Worm (Caenorhabditis elegans): ENCODE results near the gene R08C7.4.

The R08C7.4 gene

ce11 chrIV:4470885-4471772 lies 36.3 kb downstream of the R08C7.4 start (continued):
- TF ChIP-seq duxl-1 (tag; optimal IDR thresholded peaks at IDR 0.05; ENCODE audit: poor library complexity) (no peak), unc-39 (tag; optimal IDR thresholded peaks at IDR 0.05) (no peak), F49E8.2 (tag; optimal IDR thresholded peaks at IDR 0.05; ENCODE audit: borderline replicate concordance) (no peak), madf-9 (GFP tag; conservative IDR thresholded peaks at IDR 0.05) (0 out of 2 replicates have a peak, but pooled peaks have one; percentile 30), egl-43 (GFP tag; IDR thresholded peaks at IDR 0.05) (peak; percentile 59; the same call in 1 of the 2 replicates), lir-3 (tag; optimal IDR thresholded peaks at IDR 0.05) (no peak), nhr-42 (GFP tag; IDR thresholded peaks at IDR 0.05) (peak; percentile 29; the same call in 1 of the 2 replicates), Y105C5A.15 (GFP tag; IDR thresholded peaks at IDR 0.05) (peak; percentile 59; the same call in 1 of the 2 replicates), lin-38 (GFP tag; IDR thresholded peaks at IDR 0.05) (peak; percentile 68), F44E2.7 (GFP tag; IDR thresholded peaks at IDR 0.05) (no peak), snpc-1.2 (GFP tag; IDR thresholded peaks at IDR 0.05) (no peak), spr-3 (GFP tag; optimal IDR thresholded peaks at IDR 0.05) (no peak), unc-130 (GFP tag; optimal IDR thresholded peaks at IDR 0.05) (peak; percentile 15), nhr-25 (tag; optimal IDR thresholded peaks at IDR 0.05; ENCODE audit: borderline replicate concordance, insufficient read depth) (no peak), daf-12 (tag; optimal IDR thresholded peaks at IDR 0.05) (no peak), Y75B8A.6 (GFP tag; IDR thresholded peaks at IDR 0.05) (no peak), daf-19 (GFP tag; conservative IDR thresholded peaks at IDR 0.05) (no peak), ztf-7 (tag; optimal IDR thresholded peaks at IDR 0.05) (no peak), attf-4 (tag; optimal IDR thresholded peaks at IDR 0.05) (no peak), fos-1 (tag; optimal IDR thresholded peaks at IDR 0.05) (no peak), set-16 (GFP tag; IDR thresholded peaks at IDR 0.05) (peak; percentile 92), ceh-28 (tag; optimal IDR thresholded peaks at IDR 0.05) (no peak), nhr-111 (GFP tag; optimal IDR thresholded peaks at IDR 0.05) (no peak), dmd-8 (GFP tag; IDR thresholded peaks at IDR 0.05) (peak; percentile 40; the same call in 1 of the 2 replicates), hlh-11 (tag; optimal IDR thresholded peaks at IDR 0.05) (peak; percentile 68), aly-2 (tag; optimal IDR thresholded peaks at IDR 0.05) (no peak), ceh-62 (tag; optimal IDR thresholded peaks at IDR 0.05) (no peak), dmd-9 (GFP tag; IDR thresholded peaks at IDR 0.05) (no peak), ctbp-1 (GFP tag; IDR thresholded peaks at IDR 0.05) (peak; percentile 35; the same call in 1 of the 2 replicates), dmd-6 (GFP tag; IDR thresholded peaks at IDR 0.05) (peak; percentile 45), D1046.2 (GFP tag; IDR thresholded peaks at IDR 0.05) (no peak; the same call in 1 of the 2 replicates), madf-5 (GFP tag; IDR thresholded peaks at IDR 0.05) (0 out of 4 replicates have a peak, but pooled peaks of 1 of the 2 experiments have one; percentile 5), rbr-2 (tag; optimal IDR thresholded peaks at IDR 0.05) (peak; percentile 18), F37D6.2 (tag; optimal IDR thresholded peaks at IDR 0.05) (no peak), lin-39 (tag; optimal IDR thresholded peaks at IDR 0.05) (no peak), unc-62 (GFP tag; optimal IDR thresholded peaks at IDR 0.05 in 1 of 2) (peak in 1 of 2 experiments; percentile 97), unc-62 (tag; optimal IDR thresholded peaks at IDR 0.05) (no peak), F10B5.3 (tag; optimal IDR thresholded peaks at IDR 0.05) (no peak), sdz-12 (GFP tag; optimal IDR thresholded peaks at IDR 0.05) (no peak), daf-16 (GFP tag; optimal IDR thresholded peaks at IDR 0.05) (peak in 1 of 2 experiments; percentile 15), daf-16 (tag; optimal IDR thresholded peaks at IDR 0.05) (peak; percentile 71), lin-1 (GFP tag; IDR thresholded peaks at IDR 0.05) (0 out of 2 replicates have a peak, but pooled peaks have one; percentile 49), dve-1 (tag; optimal IDR thresholded peaks at IDR 0.05; ENCODE audit: insufficient read depth) (no peak), nhr-6 (tag; optimal IDR thresholded peaks at IDR 0.05) (peak; percentile 45), dpl-1 (GFP tag; optimal IDR thresholded peaks at IDR 0.05) (peak; percentile 56), ZK337.2 (GFP tag; IDR thresholded peaks at IDR 0.05) (peak; percentile 47; the same call in 1 of the 2 replicates), arid-1 (GFP tag; conservative IDR thresholded peaks at IDR 0.05) (peak; percentile 74), nhr-28 (tag; optimal IDR thresholded peaks at IDR 0.05) (no peak), lin-13 (GFP tag; optimal IDR thresholded peaks at IDR 0.05) (no peak)

All from whole organism, L4 larva.